Worm (Caenorhabditis elegans) whole organism, L2 larva: ENCODE data around the gene R09F10.3.

ENCODE experiments used
- C34F6.9 ChIP-seq: fragments of 150-350 bp; optimal IDR thresholded peaks from 2 replicates; lab custom pipeline; 2014; ENCODE audit warnings: missing biosample characterization, missing genetic modification characterization
- F13H6.1 ChIP-seq: sonication (generic microtip); optimal IDR thresholded peaks from 2 replicates; lab custom pipeline; 2016; ENCODE audit warnings: missing genetic modification characterization, missing compliant biosample characterization
- R02D3.7 ChIP-seq: fragments of 150-350 bp; optimal IDR thresholded peaks from 2 replicates; lab custom pipeline; 2014; ENCODE audit warnings: missing biosample characterization, missing genetic modification characterization
- Y55F3AM.14 ChIP-seq: fragments of 200-800 bp; sonication (Bioruptor generic); optimal IDR thresholded peaks from 2 replicates; lab custom pipeline; 2018; ENCODE audit warnings: mild to moderate bottlenecking, missing genetic modification characterization, missing compliant biosample characterization
- ZK546.5 ChIP-seq: sonication (generic microtip); optimal IDR thresholded peaks from 2 replicates; lab custom pipeline; 2017; ENCODE audit warnings: missing biosample characterization, missing genetic modification characterization
- blmp-1 ChIP-seq: sonication (generic microtip); optimal IDR thresholded peaks from 2 replicates; lab custom pipeline; 2017; ENCODE audit warnings: missing genetic modification characterization, mild to moderate bottlenecking, missing compliant biosample characterization, antibody characterized with exemption, moderate library complexity; ENCODE audit not compliant: insufficient read depth
- ceh-16 ChIP-seq: fragments of 150-350 bp; optimal IDR thresholded peaks from 2 replicates; lab custom pipeline; 2014; ENCODE audit warnings: missing biosample characterization, missing genetic modification characterization
- ceh-82 ChIP-seq: fragments of 150-350 bp; optimal IDR thresholded peaks from 2 replicates; lab custom pipeline; 2014; ENCODE audit warnings: missing biosample characterization, missing genetic modification characterization
- crh-2 ChIP-seq: sonication (generic microtip); optimal IDR thresholded peaks from 2 replicates; lab custom pipeline; 2017; ENCODE audit warnings: missing biosample characterization, missing genetic modification characterization
- dmd-4 ChIP-seq: sonication (generic microtip); optimal IDR thresholded peaks from 2 replicates; lab custom pipeline; 2017; ENCODE audit warnings: missing biosample characterization, missing genetic modification characterization
- elt-1 ChIP-seq: fragments of 150-350 bp; optimal IDR thresholded peaks from 2 replicates; lab custom pipeline; 2014; ENCODE audit warnings: missing biosample characterization, missing genetic modification characterization
- elt-3 ChIP-seq: sonication (generic microtip); optimal IDR thresholded peaks from 2 replicates; lab custom pipeline; 2017; ENCODE audit warnings: missing biosample characterization, missing genetic modification characterization
- fos-1 ChIP-seq: fragments of 150-350 bp; optimal IDR thresholded peaks from 2 replicates; lab custom pipeline; 2014; ENCODE audit warnings: missing biosample characterization, missing genetic modification characterization
- gmeb-1 ChIP-seq: fragments of 150-350 bp; optimal IDR thresholded peaks from 2 replicates; lab custom pipeline; 2014; ENCODE audit warnings: missing biosample characterization, missing genetic modification characterization
- lin-11 ChIP-seq: fragments of 150-350 bp; sonication (generic microtip); optimal IDR thresholded peaks from 2 replicates; lab custom pipeline; 2014; ENCODE audit warnings: missing biosample characterization, missing genetic modification characterization, inconsistent platforms, mixed read lengths
- lin-39 ChIP-seq: fragments of 150-350 bp; optimal IDR thresholded peaks from 2 replicates; lab custom pipeline; 2014; ENCODE audit warnings: missing biosample characterization, missing genetic modification reagents, missing genetic modification characterization
- lsy-2 ChIP-seq, 2 experiments: fragments of 150-350 bp in 1 of 2; sonication (generic microtip) in 1 of 2; optimal IDR thresholded peaks; 2 replicates each; lab custom pipeline; 2014 to 2017; ENCODE audit warnings: missing biosample characterization in 2 of 2, missing genetic modification characterization in 2 of 2
- mab-5 ChIP-seq: fragments of 150-350 bp; optimal IDR thresholded peaks from 2 replicates; lab custom pipeline; 2014; ENCODE audit warnings: missing biosample characterization, missing genetic modification characterization
- mbf-1 ChIP-seq: sonication (generic microtip); optimal IDR thresholded peaks from 2 replicates; lab custom pipeline; 2017; ENCODE audit warnings: missing biosample characterization, missing genetic modification characterization
- mdl-1 ChIP-seq, 2 experiments: fragments of 150-350 bp in 1 of 2; sonication (generic microtip) in 1 of 2; optimal IDR thresholded peaks; 2 replicates each; lab custom pipeline; 2017; ENCODE audit warnings: missing biosample characterization in 2 of 2, missing genetic modification characterization in 2 of 2
- nhr-11 ChIP-seq: fragments of 150-350 bp; optimal IDR thresholded peaks from 2 replicates; lab custom pipeline; 2014; ENCODE audit warnings: missing biosample characterization, missing genetic modification characterization
- nhr-129 ChIP-seq: fragments of 150-350 bp; optimal IDR thresholded peaks from 2 replicates; lab custom pipeline; 2014; ENCODE audit warnings: missing biosample characterization, missing genetic modification characterization
- nhr-21 ChIP-seq: fragments of 150-350 bp; optimal IDR thresholded peaks from 2 replicates; lab custom pipeline; 2014; ENCODE audit warnings: missing biosample characterization, missing genetic modification characterization
- nhr-237 ChIP-seq: fragments of 150-350 bp; optimal IDR thresholded peaks from 2 replicates; lab custom pipeline; 2014; ENCODE audit warnings: missing biosample characterization, missing genetic modification characterization
- nhr-25 ChIP-seq: fragments of 150-350 bp; sonication (generic microtip); optimal IDR thresholded peaks from 3 replicates; lab custom pipeline; 2014; ENCODE audit warnings: missing biosample characterization, missing genetic modification characterization
- nhr-77 ChIP-seq: fragments of 150-350 bp; optimal IDR thresholded peaks from 2 replicates; lab custom pipeline; 2014; ENCODE audit warnings: missing biosample characterization, missing genetic modification characterization
- peb-1 ChIP-seq: fragments of 150-350 bp; optimal IDR thresholded peaks from 2 replicates; lab custom pipeline; 2014; ENCODE audit warnings: missing biosample characterization, missing genetic modification characterization
- sem-4 ChIP-seq: fragments of 150-350 bp; optimal IDR thresholded peaks from 2 replicates; lab custom pipeline; 2014; ENCODE audit warnings: missing biosample characterization, missing genetic modification reagents, missing genetic modification characterization
- skn-1 ChIP-seq: sonication (generic microtip); optimal IDR thresholded peaks from 2 replicates; lab custom pipeline; 2017; ENCODE audit warnings: missing biosample characterization, missing genetic modification characterization
- sma-3 ChIP-seq: sonication (generic microtip); optimal IDR thresholded peaks from 2 replicates; lab custom pipeline; 2016; ENCODE audit warnings: missing genetic modification reagents, missing genetic modification characterization, missing compliant biosample characterization
- sma-9 ChIP-seq, 2 experiments: fragments of 150-350 bp in 1 of 2; sonication (generic microtip) in 1 of 2; optimal IDR thresholded peaks; 2 replicates each; lab custom pipeline; 2014 to 2016; ENCODE audit warnings: missing genetic modification characterization in 2 of 2, mild to moderate bottlenecking in 1 of 2, missing biosample characterization in 1 of 2, missing compliant biosample characterization in 1 of 2, missing genetic modification reagents in 1 of 2, moderate library complexity in 1 of 2
- snpc-4 ChIP-seq: fragments of 150-350 bp; optimal IDR thresholded peaks from 2 replicates; lab custom pipeline; 2014; ENCODE audit warnings: missing biosample characterization, missing genetic modification characterization
- unc-55 ChIP-seq: fragments of 150-350 bp; sonication (generic microtip); optimal IDR thresholded peaks from 3 replicates; lab custom pipeline; 2014; ENCODE audit warnings: missing biosample characterization, missing genetic modification reagents, missing genetic modification characterization
- unc-62 ChIP-seq: fragments of 150-350 bp; optimal IDR thresholded peaks from 2 replicates; lab custom pipeline; 2014; ENCODE audit warnings: missing biosample characterization, missing genetic modification reagents, missing genetic modification characterization
- zag-1 ChIP-seq: fragments of 150-350 bp; optimal IDR thresholded peaks from 2 replicates; lab custom pipeline; 2014; ENCODE audit warnings: missing biosample characterization, missing genetic modification characterization
- ztf-11 ChIP-seq: sonication (generic microtip); optimal IDR thresholded peaks from 2 replicates; lab custom pipeline; 2017; ENCODE audit warnings: missing biosample characterization, missing genetic modification characterization
- ztf-4 ChIP-seq: fragments of 150-350 bp; optimal IDR thresholded peaks from 2 replicates; lab custom pipeline; 2014; ENCODE audit warnings: missing biosample characterization, missing genetic modification characterization

R09F10.3 gene

DNA sequence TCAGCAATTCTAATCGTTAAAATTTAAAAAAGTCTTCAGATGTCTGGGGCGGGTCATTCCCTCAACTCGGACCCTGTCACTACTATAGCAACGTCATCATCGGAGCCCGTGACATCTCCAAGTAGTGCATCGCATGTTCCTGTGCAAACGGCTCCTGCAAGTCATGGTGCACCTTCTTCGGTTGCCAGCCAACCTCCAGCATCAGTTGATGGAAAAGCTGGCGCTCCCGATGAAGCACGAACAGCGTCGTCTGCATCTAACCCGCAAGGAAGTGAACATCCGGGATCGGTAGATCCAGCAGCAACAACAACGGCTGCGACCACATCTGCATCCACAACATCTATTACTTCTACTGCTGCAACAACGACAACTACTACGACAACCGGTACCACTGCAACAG, at the start of gene R09F10.3:
Gene R09F10.3, plus strand, starts transcription at position 40 of the 400 bp plus-strand sequence.
- TF ChIP-seq dmd-4 (tag; lab: Kevin White, UChicago) (no peak), nhr-77 (tag; lab: Kevin White, UChicago) (no peak), ztf-4 (tag; lab: Kevin White, UChicago) (no peak), lin-11 (tag; lab: Kevin White, UChicago) (no peak), nhr-129 (no peak), snpc-4 (tag; lab: Kevin White, UChicago) (no peak), F13H6.1 (tag; lab: Kevin White, UChicago) (no peak), ceh-16 (no peak), peb-1 (tag; lab: Kevin White, UChicago) (no peak), unc-62 (GFP tag; lab: Kevin White, UChicago) (no peak), sma-3 (GFP tag; lab: Kevin White, UChicago) (no peak), lin-39 (no peak)

ce11 chrX:8246126-8246525, 48.3 kb upstream of the R09F10.3 start, which contains the start of gene kqt-2:
TSS of gene kqt-2 (minus strand) at chrX:8246369.
- TF ChIP-seq crh-2 (tag; lab: Kevin White, UChicago) (peak; percentile 32), R02D3.7 (tag; lab: Kevin White, UChicago) (no peak), ceh-82 (no peak), dmd-4 (tag; lab: Kevin White, UChicago) (no peak), peb-1 (tag; lab: Kevin White, UChicago) (no peak), lin-11 (tag; lab: Kevin White, UChicago) (no peak), sem-4 (tag; lab: Kevin White, UChicago) (no peak), lsy-2 (tag; optimal IDR thresholded peaks at IDR 0.05; lab: Kevin White, UChicago) (no peak), fos-1 (tag; lab: Kevin White, UChicago) (peak; percentile 69), ztf-11 (tag; lab: Kevin White, UChicago) (no peak), mab-5 (tag; lab: Kevin White, UChicago) (no peak), sma-9 (GFP tag; optimal IDR thresholded peaks at IDR 0.05; lab: Kevin White, UChicago) (no peak), sma-9 (tag; optimal IDR thresholded peaks at IDR 0.05; lab: Kevin White, UChicago) (no peak), C34F6.9 (tag; lab: Kevin White, UChicago) (no peak), nhr-11 (tag; lab: Kevin White, UChicago) (no peak), mdl-1 (tag; optimal IDR thresholded peaks at IDR 0.05; lab: Kevin White, UChicago) (no peak)
- TF ChIP-seq, all 48 proteins: peak for 2

- TF ChIP-seq fos-1 (tag; lab: Kevin White, UChicago) (no peak), gmeb-1 (no peak), R02D3.7 (tag; lab: Kevin White, UChicago) (no peak), ZK546.5 (tag; lab: Kevin White, UChicago) (no peak), blmp-1 (no peak), mbf-1 (no peak), lin-39 (no peak), mdl-1 (tag; optimal IDR thresholded peaks at IDR 0.05; lab: Kevin White, UChicago) (no peak), ztf-4 (tag; lab: Kevin White, UChicago) (no peak), dmd-4 (tag; lab: Kevin White, UChicago) (no peak), nhr-237 (tag; lab: Kevin White, UChicago) (no peak), Y55F3AM.14 (no peak), nhr-21 (tag; lab: Kevin White, UChicago) (no peak), elt-1 (tag; lab: Kevin White, UChicago) (no peak)
Measured at ce11 chrX:8247088-8247487, 47.3 kb upstream of the R09F10.3 start.

DNA sequence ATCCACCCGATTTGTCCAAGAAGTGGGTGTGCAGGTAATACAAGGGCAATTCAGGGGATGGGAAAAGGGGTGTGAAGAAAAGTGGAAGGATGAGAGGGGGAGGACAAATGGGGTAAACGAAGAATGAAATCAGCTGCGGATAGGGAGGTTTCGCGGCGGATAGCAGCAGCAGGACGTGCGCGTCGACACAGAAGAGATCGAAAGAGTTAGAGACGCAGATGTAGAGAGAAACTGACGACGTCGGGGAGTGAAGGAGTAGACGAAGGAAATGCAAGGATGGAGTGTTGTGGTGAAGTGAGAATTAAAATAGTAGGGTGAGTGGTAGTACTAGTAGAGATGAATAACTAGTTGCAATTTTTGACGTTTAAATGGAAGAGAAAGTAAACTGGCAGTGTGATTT, 42.1 kb upstream of the R09F10.3 start, which contains the start of gene M60.6:
Gene M60.6, minus strand, starts transcription at position 166 of the 400 bp plus-strand sequence.
- TF ChIP-seq ceh-16 (no peak), skn-1 (tag; lab: Kevin White, UChicago) (no peak), nhr-77 (tag; lab: Kevin White, UChicago) (no peak), unc-62 (GFP tag; lab: Kevin White, UChicago) (no peak), lin-11 (tag; lab: Kevin White, UChicago) (no peak), C34F6.9 (tag; lab: Kevin White, UChicago) (peak; percentile 23), nhr-129 (peak; percentile 62), unc-55 (GFP tag; lab: Kevin White, UChicago) (peak; percentile 75), elt-3 (tag; lab: Kevin White, UChicago) (no peak), zag-1 (tag; lab: Kevin White, UChicago) (peak; percentile 51), lin-39 (no peak), nhr-21 (tag; lab: Kevin White, UChicago) (peak; percentile 2), F13H6.1 (tag; lab: Kevin White, UChicago) (peak; percentile 9), R02D3.7 (tag; lab: Kevin White, UChicago) (no peak), sma-9 (GFP tag; optimal IDR thresholded peaks at IDR 0.05; lab: Kevin White, UChicago) (peak; percentile 56), sma-9 (tag; optimal IDR thresholded peaks at IDR 0.05; lab: Kevin White, UChicago) (no peak), mdl-1 (tag; optimal IDR thresholded peaks at IDR 0.05; lab: Kevin White, UChicago) (peak in 1 of 2 experiments; percentile 13), nhr-25 (tag; lab: Kevin White, UChicago) (peak; percentile 54), dmd-4 (tag; lab: Kevin White, UChicago) (no peak), lsy-2 (tag; optimal IDR thresholded peaks at IDR 0.05; lab: Kevin White, UChicago) (peak in 1 of 2 experiments; percentile 32), gmeb-1 (no peak), fos-1 (tag; lab: Kevin White, UChicago) (no peak), sem-4 (tag; lab: Kevin White, UChicago) (peak; percentile 8)
- TF ChIP-seq, all 48 proteins: peak for 11
